Fruit fly (Drosophila melanogaster) whole organism, wandering third instar larva: ENCODE measurements around the gene Dcr-1.

Experiments
- Dfd ChIP-seq: fragments of >200 bp; optimal IDR thresholded peaks from 2 replicates; lab custom pipeline; 2017; ENCODE audit warnings: missing biosample characterization, missing genetic modification characterization
- GATAd ChIP-seq: sonication (Bioruptor generic); optimal IDR thresholded peaks from 2 replicates; lab custom pipeline; 2016; ENCODE audit warnings: missing biosample characterization, missing genetic modification characterization
- brk ChIP-seq: fragments of 200-800 bp; sonication (Bioruptor generic); optimal IDR thresholded peaks from 2 replicates; lab custom pipeline; 2016; ENCODE audit warnings: missing biosample characterization, mild to moderate bottlenecking, missing genetic modification characterization
- h ChIP-seq: fragments of 200-800 bp; sonication (Bioruptor generic); optimal IDR thresholded peaks from 3 replicates; lab custom pipeline; 2016; ENCODE audit warnings: missing biosample characterization, mild to moderate bottlenecking, missing genetic modification characterization
- lola ChIP-seq: fragments of >200 bp; optimal IDR thresholded peaks from 2 replicates; lab custom pipeline; 2017; ENCODE audit warnings: missing biosample characterization, missing genetic modification characterization
- tai ChIP-seq: sonication (Bioruptor generic); optimal IDR thresholded peaks from 2 replicates; lab custom pipeline; 2016; ENCODE audit warnings: missing biosample characterization, missing genetic modification characterization

- TF ChIP-seq lola (GFP tag; lab: Kevin White, UChicago) (no peak), brk (GFP tag; lab: Kevin White, UChicago) (no peak), GATAd (GFP tag; lab: Kevin White, UChicago) (no peak), h (GFP tag; lab: Kevin White, UChicago) (no peak), tai (GFP tag; lab: Kevin White, UChicago) (no peak), Dfd (GFP tag; lab: Kevin White, UChicago) (no peak)
Measured at dm6 chr3R:22694659-22695058, 46.2 kb downstream of the Dcr-1 start, which contains the start of gene cd.
